Worm (Caenorhabditis elegans): Measurements from ENCODE around the gene lgc-45.

ce11 chrII:3604578-3604977 is 47.3 kb downstream of the lgc-45 start:
- no peak for TF ChIP-seq unc-62 (GFP tag; optimal IDR thresholded peaks at IDR 0.05)
- TF ChIP-seq M03D4.4 (tag; optimal IDR thresholded peaks at IDR 0.05): no peak
- TF ChIP-seq unc-39 (tag; optimal IDR thresholded peaks at IDR 0.05): no peak
- no peak for TF ChIP-seq lin-13 (tag; optimal IDR thresholded peaks at IDR 0.05)
- no peak for TF ChIP-seq tbx-8 (GFP tag; optimal IDR thresholded peaks at IDR 0.05)
- no peak for TF ChIP-seq blmp-1 (tag; optimal IDR thresholded peaks at IDR 0.05)
- no peak for TF ChIP-seq pha-4 (tag; optimal IDR thresholded peaks at IDR 0.05)
- TF ChIP-seq ztf-11 (tag; optimal IDR thresholded peaks at IDR 0.05): no peak
- TF ChIP-seq ces-1 (GFP tag; optimal IDR thresholded peaks at IDR 0.05): no peak
- no peak for TF ChIP-seq mab-5 (tag; optimal IDR thresholded peaks at IDR 0.05)

Data from whole organism, mixed stage, embryonic.